Fruit fly (Drosophila melanogaster) whole organism, embryonic: ENCODE measurements around the gene CG31365.

Experiments
- Asciz ChIP-seq: fragments of 200-800 bp; sonication (Bioruptor generic); optimal IDR thresholded peaks from 2 replicates; lab custom pipeline; 2017; ENCODE audit warnings: missing biosample characterization, mild to moderate bottlenecking, missing genetic modification characterization, missing genetic modification reagents
- CG12219 ChIP-seq: fragments of 200-800 bp; sonication (Bioruptor generic); optimal IDR thresholded peaks from 3 replicates; lab custom pipeline; 2018; ENCODE audit warnings: missing biosample characterization, mild to moderate bottlenecking, missing genetic modification characterization
- CG13296 ChIP-seq: fragments of 200-800 bp; sonication (Bioruptor generic); optimal IDR thresholded peaks from 3 replicates; lab custom pipeline; 2018; ENCODE audit warnings: missing biosample characterization, mild to moderate bottlenecking, missing genetic modification characterization
- CG16863 ChIP-seq: fragments of 200-800 bp; sonication (Bioruptor generic); optimal IDR thresholded peaks from 3 replicates; lab custom pipeline; 2016; ENCODE audit warnings: missing biosample characterization, missing genetic modification characterization
- CG17829 ChIP-seq: fragments of 200-800 bp; optimal IDR thresholded peaks from 2 replicates; lab custom pipeline; 2019; ENCODE audit warnings: missing biosample characterization, mild to moderate bottlenecking, missing genetic modification characterization, moderate library complexity
- CG18262 ChIP-seq: fragments of 200-800 bp; optimal IDR thresholded peaks from 3 replicates; lab custom pipeline; 2019; ENCODE audit warnings: missing biosample characterization, mild to moderate bottlenecking, missing genetic modification characterization, moderate library complexity
- CG2199 ChIP-seq: fragments of 200-800 bp; sonication (Bioruptor generic); IDR thresholded peaks from 3 replicates; pipeline ENCODE4 v1.3.6; 2022; ENCODE audit warnings: missing biosample characterization, missing genetic modification characterization
- CG2202 ChIP-seq: fragments of 200-800 bp; sonication (Bioruptor generic); optimal IDR thresholded peaks from 2 replicates; lab custom pipeline; 2018; ENCODE audit warnings: missing biosample characterization, mild to moderate bottlenecking, missing genetic modification characterization
- CG2875 ChIP-seq: fragments of 200-800 bp; sonication (Bioruptor generic); optimal IDR thresholded peaks from 2 replicates; lab custom pipeline; 2017; ENCODE audit warnings: missing biosample characterization, mild to moderate bottlenecking, missing genetic modification characterization, missing genetic modification reagents
- CG30403 ChIP-seq: fragments of 200-800 bp; sonication (Bioruptor generic); optimal IDR thresholded peaks from 3 replicates; lab custom pipeline; 2016; ENCODE audit warnings: missing biosample characterization, missing genetic modification characterization
- CG34224 ChIP-seq: fragments of 200-800 bp; sonication (Bioruptor generic); IDR thresholded peaks from 3 replicates; pipeline ENCODE4 v1.3.6; 2022; ENCODE audit warnings: missing biosample characterization, missing genetic modification characterization; ENCODE audit not compliant: partially characterized antibody
- CG7357 ChIP-seq: fragments of 200-800 bp; sonication (Bioruptor generic); IDR thresholded peaks from 3 replicates; pipeline ENCODE4 v1.3.6; 2022; ENCODE audit warnings: missing biosample characterization, missing genetic modification characterization
- CG7556 ChIP-seq: fragments of 200-800 bp; sonication (Bioruptor generic); optimal IDR thresholded peaks from 2 replicates; lab custom pipeline; 2017; ENCODE audit warnings: missing biosample characterization, mild to moderate bottlenecking, missing genetic modification characterization
- CG7839 ChIP-seq: fragments of 200-800 bp; sonication (Bioruptor generic); optimal IDR thresholded peaks from 3 replicates; lab custom pipeline; 2018; ENCODE audit warnings: missing biosample characterization, mild to moderate bottlenecking, missing genetic modification characterization, moderate library complexity
- CG9215 ChIP-seq: fragments of 200-800 bp; sonication (Bioruptor generic); IDR thresholded peaks from 2 replicates; pipeline ENCODE4 v1.3.6; 2022; ENCODE audit warnings: missing biosample characterization, missing genetic modification characterization
- CTCF ChIP-seq: fragments of 200-800 bp; sonication (Bioruptor generic); optimal IDR thresholded peaks from 2 replicates; lab custom pipeline; 2017; ENCODE audit warnings: missing biosample characterization, mild to moderate bottlenecking, missing genetic modification characterization, moderate library complexity
- CoRest ChIP-seq: fragments of 200-800 bp; sonication (Bioruptor generic); optimal IDR thresholded peaks from 3 replicates; lab custom pipeline; 2018; ENCODE audit warnings: missing biosample characterization, mild to moderate bottlenecking, missing genetic modification characterization, moderate library complexity
- D19A ChIP-seq: fragments of 200-800 bp; optimal IDR thresholded peaks from 3 replicates; lab custom pipeline; 2019; ENCODE audit warnings: missing biosample characterization, mild to moderate bottlenecking, missing genetic modification characterization, moderate library complexity
- Dad ChIP-seq: fragments of 200-800 bp; sonication (Bioruptor generic); optimal IDR thresholded peaks from 3 replicates; lab custom pipeline; 2016; ENCODE audit warnings: missing biosample characterization, missing genetic modification characterization
- Dbx ChIP-seq: fragments of 200-800 bp; sonication (Bioruptor generic); IDR thresholded peaks from 3 replicates; pipeline ENCODE4 v1.3.6; 2022; ENCODE audit warnings: missing biosample characterization, missing genetic modification characterization
- Ets97D ChIP-seq: fragments of 200-800 bp; sonication (Bioruptor generic); optimal IDR thresholded peaks from 3 replicates; lab custom pipeline; 2016; ENCODE audit warnings: missing biosample characterization, missing genetic modification characterization
- Gug ChIP-seq: fragments of 200-800 bp; sonication (Bioruptor generic); IDR thresholded peaks from 4 replicates; pipeline ENCODE4 v1.3.6; 2022; ENCODE audit warnings: missing biosample characterization, missing genetic modification characterization
- HHEX ChIP-seq: fragments of 200-800 bp; sonication (Bioruptor generic); optimal IDR thresholded peaks from 3 replicates; lab custom pipeline; 2017; ENCODE audit warnings: missing biosample characterization, mild to moderate bottlenecking, missing genetic modification characterization, missing genetic modification reagents
- HLHmδ ChIP-seq: fragments of 200-800 bp; sonication (Bioruptor generic); optimal IDR thresholded peaks from 2 replicates; lab custom pipeline; 2018; ENCODE audit warnings: missing biosample characterization, mild to moderate bottlenecking, missing genetic modification characterization, moderate library complexity
- Hr51 ChIP-seq, 2 experiments: fragments of 200-800 bp; sonication (Bioruptor generic); optimal IDR thresholded peaks; 2 replicates in 1 of 2; 3 replicates in 1 of 2; lab custom pipeline; 2016 to 2018; ENCODE audit warnings: missing biosample characterization in 2 of 2, missing genetic modification characterization in 2 of 2, mild to moderate bottlenecking in 1 of 2, moderate library complexity in 1 of 2
- Hr78 ChIP-seq, 2 experiments: fragments of 200-800 bp in 1 of 2; fragments of >200 bp in 1 of 2; sonication (Bioruptor generic) in 1 of 2; optimal IDR thresholded peaks; 2 replicates each; lab custom pipeline; 2017 to 2019; ENCODE audit warnings: missing biosample characterization in 2 of 2, missing genetic modification characterization in 2 of 2, mild to moderate bottlenecking in 1 of 2, moderate library complexity in 1 of 2
- Mad ChIP-seq: fragments of 200-800 bp; sonication (Bioruptor generic); optimal IDR thresholded peaks from 2 replicates; lab custom pipeline; 2016; ENCODE audit warnings: missing biosample characterization, missing genetic modification characterization
- Meics ChIP-seq: fragments of 200-800 bp; sonication (Bioruptor generic); optimal IDR thresholded peaks from 2 replicates; lab custom pipeline; 2017; ENCODE audit warnings: missing biosample characterization, mild to moderate bottlenecking, missing genetic modification characterization
- Mrtf ChIP-seq: fragments of 200-800 bp; sonication (Bioruptor generic); IDR thresholded peaks from 3 replicates; pipeline ENCODE4 v1.3.6; 2022; ENCODE audit warnings: missing biosample characterization, missing genetic modification characterization
- Nf-YC ChIP-seq: fragments of 200-800 bp; optimal IDR thresholded peaks from 3 replicates; lab custom pipeline; 2019; ENCODE audit warnings: missing biosample characterization, mild to moderate bottlenecking, missing genetic modification characterization, moderate library complexity
- Pdp1 ChIP-seq, 2 experiments: fragments of 200-800 bp; sonication (Bioruptor generic); optimal IDR thresholded peaks; 3 replicates each; lab custom pipeline; 2016; ENCODE audit warnings: missing biosample characterization in 2 of 2, missing genetic modification characterization in 2 of 2, mild to moderate bottlenecking in 1 of 2, moderate library complexity in 1 of 2
- Trl ChIP-seq, 3 experiments: fragments of >200 bp in 2 of 3; fragments of 200-800 bp in 1 of 3; sonication (Bioruptor generic) in 1 of 3; optimal IDR thresholded peaks; 2 replicates in 1 of 3; 3 replicates in 2 of 3; lab custom pipeline; 2016 to 2017; ENCODE audit warnings: missing biosample characterization in 1 of 3, missing genetic modification characterization in 1 of 3
- amos ChIP-seq: fragments of 200-800 bp; sonication (Bioruptor generic); IDR thresholded peaks from 2 replicates; pipeline ENCODE4 v1.3.6; 2022; ENCODE audit warnings: missing biosample characterization, missing genetic modification characterization; ENCODE audit not compliant: partially characterized antibody
- az2 ChIP-seq: fragments of 200-800 bp; sonication (Bioruptor generic); optimal IDR thresholded peaks from 3 replicates; lab custom pipeline; 2016; ENCODE audit warnings: missing biosample characterization, missing genetic modification characterization
- chinmo ChIP-seq: fragments of 200-800 bp; sonication (Bioruptor generic); IDR thresholded peaks from 4 replicates; pipeline ENCODE4 v1.3.6; 2022; ENCODE audit warnings: missing biosample characterization, missing genetic modification characterization; ENCODE audit not compliant: partially characterized antibody
- danr ChIP-seq: fragments of 200-800 bp; sonication (Bioruptor generic); IDR thresholded peaks from 2 replicates; pipeline ENCODE4 v1.3.6; 2022; ENCODE audit warnings: missing biosample characterization, missing genetic modification characterization
- dpn ChIP-seq, 2 experiments: fragments of 200-800 bp; sonication (Bioruptor generic); optimal IDR thresholded peaks; 3 replicates each; lab custom pipeline; 2016; ENCODE audit warnings: missing biosample characterization in 2 of 2, missing genetic modification characterization in 2 of 2
- ewg ChIP-seq: fragments of 200-800 bp; sonication (Bioruptor generic); optimal IDR thresholded peaks from 3 replicates; lab custom pipeline; 2017; ENCODE audit warnings: mild to moderate bottlenecking, missing biosample characterization, missing genetic modification reagents, missing genetic modification characterization
- eyg ChIP-seq: fragments of 200-800 bp; sonication (Bioruptor generic); optimal IDR thresholded peaks from 3 replicates; lab custom pipeline; 2016; ENCODE audit warnings: missing biosample characterization, missing genetic modification characterization
- kah ChIP-seq: fragments of 200-800 bp; sonication (Bioruptor generic); optimal IDR thresholded peaks from 2 replicates; lab custom pipeline; 2018; ENCODE audit warnings: missing biosample characterization, mild to moderate bottlenecking, missing genetic modification characterization
- ken ChIP-seq: fragments of 200-800 bp; sonication (Bioruptor generic); IDR thresholded peaks from 3 replicates; pipeline ENCODE4 v1.3.6; 2022; ENCODE audit warnings: missing biosample characterization, missing genetic modification characterization
- mam ChIP-seq: fragments of 200-800 bp; sonication (Bioruptor generic); optimal IDR thresholded peaks from 3 replicates; lab custom pipeline; 2016; ENCODE audit warnings: missing biosample characterization, missing genetic modification characterization
- phol ChIP-seq: fragments of 200-800 bp; sonication (Bioruptor generic); optimal IDR thresholded peaks from 3 replicates; lab custom pipeline; 2018; ENCODE audit warnings: missing biosample characterization, mild to moderate bottlenecking, missing genetic modification characterization, moderate library complexity
- pnt ChIP-seq: fragments of 200-800 bp; sonication (Bioruptor generic); optimal IDR thresholded peaks from 3 replicates; lab custom pipeline; 2016; ENCODE audit warnings: missing biosample characterization, missing genetic modification characterization
- ranshi ChIP-seq: fragments of 200-800 bp; sonication (Bioruptor generic); IDR thresholded peaks from 2 replicates; pipeline ENCODE4 v1.3.6; 2022; ENCODE audit warnings: missing biosample characterization, missing genetic modification characterization
- scrt ChIP-seq: fragments of 200-800 bp; sonication (Bioruptor generic); optimal IDR thresholded peaks from 2 replicates; lab custom pipeline; 2018; ENCODE audit warnings: missing biosample characterization, mild to moderate bottlenecking, missing genetic modification characterization, moderate library complexity
- sisA ChIP-seq: fragments of 200-800 bp; sonication (Bioruptor generic); IDR thresholded peaks from 2 replicates; pipeline ENCODE4 v1.3.6; 2022; ENCODE audit warnings: missing biosample characterization, missing genetic modification characterization
- tin ChIP-seq: fragments of 200-800 bp; sonication (Bioruptor generic); optimal IDR thresholded peaks from 3 replicates; lab custom pipeline; 2016; ENCODE audit warnings: missing biosample characterization, missing genetic modification characterization
- toy ChIP-seq: fragments of 200-800 bp; sonication (Bioruptor generic); IDR thresholded peaks from 2 replicates; pipeline ENCODE4 v1.3.6; 2022; ENCODE audit warnings: missing biosample characterization, missing genetic modification characterization
- vfl ChIP-seq: fragments of 200-800 bp; sonication (Bioruptor generic); optimal IDR thresholded peaks from 2 replicates; lab custom pipeline; 2016; ENCODE audit warnings: missing biosample characterization, missing genetic modification characterization
- vvl ChIP-seq: fragments of 200-800 bp; sonication (Bioruptor generic); IDR thresholded peaks from 2 replicates; pipeline ENCODE4 v1.3.6; 2022; ENCODE audit warnings: missing biosample characterization, missing genetic modification characterization

The CG31365 gene

dm6 chr3R:23174739-23175138, 48.5 kb upstream of the CG31365 start (continued):
- no peak for TF ChIP-seq danr
- TF ChIP-seq CG7839 (tag; lab: Kevin White, UChicago) = peak; percentile 53
- TF ChIP-seq dpn (GFP tag; optimal IDR thresholded peaks at IDR 0.05; lab: Kevin White, UChicago) = peak in 1 of 2 experiments; percentile 46
- TF ChIP-seq amos (GFP tag; lab: Robert Waterston, UW) = no peak
- peak; percentile 10 for TF ChIP-seq CG16863 (GFP tag; lab: Kevin White, UChicago)
- TF ChIP-seq CG12219 = peak; percentile 22
- TF ChIP-seq D19A (tag; lab: Kevin White, UChicago) = peak; percentile 51
- TF ChIP-seq pnt (GFP tag; lab: Kevin White, UChicago) = no peak
- no peak for TF ChIP-seq CTCF (GFP tag; lab: Kevin White, UChicago)
- TF ChIP-seq CG7556 = no peak
- TF ChIP-seq CG9215 (GFP tag; lab: Robert Waterston, UW) = no peak
- no peak for TF ChIP-seq vfl
- TF ChIP-seq CG34224 (GFP tag; lab: Robert Waterston, UW) = no peak
- TF ChIP-seq CG30403 (GFP tag; lab: Kevin White, UChicago) = no peak
- TF ChIP-seq vvl (GFP tag; lab: Robert Waterston, UW) = 0 out of 2 replicates have a peak, but pooled peaks have one; percentile 17
- no peak for TF ChIP-seq mam (GFP tag; lab: Kevin White, UChicago)
- no peak for TF ChIP-seq CG17829
- TF ChIP-seq ranshi (GFP tag; lab: Robert Waterston, UW) = no peak
- no peak for TF ChIP-seq CG7357 (GFP tag; lab: Robert Waterston, UW)
- no peak for TF ChIP-seq tin
- TF ChIP-seq CoRest (tag; lab: Kevin White, UChicago) = peak; percentile 52
- no peak for TF ChIP-seq Meics (GFP tag; lab: Kevin White, UChicago)
- no peak for TF ChIP-seq CG13296
- no peak for TF ChIP-seq CG2199 (GFP tag; lab: Robert Waterston, UW)
- no peak for TF ChIP-seq Trl (optimal IDR thresholded peaks at IDR 0.05; lab: Kevin White, UChicago)
- no peak for TF ChIP-seq Trl (GFP tag; optimal IDR thresholded peaks at IDR 0.05; lab: Kevin White, UChicago)
- no peak for TF ChIP-seq eyg
- TF ChIP-seq Ets97D (GFP tag; lab: Kevin White, UChicago) = no peak
- no peak for TF ChIP-seq toy (GFP tag; lab: Robert Waterston, UW)
- no peak for TF ChIP-seq scrt (GFP tag; lab: Kevin White, UChicago)
- no peak for TF ChIP-seq Mrtf (GFP tag; lab: Robert Waterston, UW)
- TF ChIP-seq chinmo = no peak
- TF ChIP-seq Gug (GFP tag; lab: Robert Waterston, UW) = no peak
- no peak for TF ChIP-seq HLHmδ
- TF ChIP-seq az2 (GFP tag; lab: Kevin White, UChicago) = peak; percentile 49
- TF ChIP-seq Dbx (GFP tag; lab: Robert Waterston, UW) = no peak
- TF ChIP-seq phol = peak; percentile 39
- TF ChIP-seq Mad (GFP tag; lab: Kevin White, UChicago) = no peak
- TF ChIP-seq sisA (GFP tag; lab: Robert Waterston, UW) = peak; percentile 31; the same call in 1 of the 2 replicates
- TF ChIP-seq Asciz = no peak
- TF ChIP-seq HHEX (GFP tag; lab: Kevin White, UChicago) = peak; percentile 49
- peak; percentile 57 for TF ChIP-seq ewg (GFP tag; lab: Kevin White, UChicago)
- peak; percentile 2 for TF ChIP-seq CG18262
- no peak for TF ChIP-seq ken (GFP tag; lab: Robert Waterston, UW)
- TF ChIP-seq CG2875 = peak; percentile 46
- TF ChIP-seq Nf-YC (tag; lab: Kevin White, UChicago) = no peak
- no peak for TF ChIP-seq Dad (GFP tag; lab: Kevin White, UChicago)
- no peak for TF ChIP-seq CG2202 (tag; lab: Kevin White, UChicago)
- TF ChIP-seq Pdp1 (GFP tag; optimal IDR thresholded peaks at IDR 0.05; lab: Kevin White, UChicago) = peak in 1 of 2 experiments; percentile 22
- no peak for TF ChIP-seq kah
- TF ChIP-seq Hr78 (GFP tag; optimal IDR thresholded peaks at IDR 0.05; lab: Kevin White, UChicago) = no peak
- peak in 1 of 2 experiments; percentile 80 for TF ChIP-seq Hr51 (GFP tag; optimal IDR thresholded peaks at IDR 0.05; lab: Kevin White, UChicago)
